Fruit fly (Drosophila melanogaster): ENCODE results near the gene Epg5.

Gene Epg5

dm6 chr3R:18788365-18789147, 29.9 kb upstream of the Epg5 start:
- peak; percentile 10 for TF ChIP-seq Med (GFP tag)
- no peak for TF ChIP-seq CG17568 (GFP tag; optimal IDR thresholded peaks at IDR 0.05)
- TF ChIP-seq lbe (GFP tag; optimal IDR thresholded peaks at IDR 0.05), result peak; percentile 66
- TF ChIP-seq CG15696 (tag; optimal IDR thresholded peaks at IDR 0.05), result no peak
- peak; percentile 67 for TF ChIP-seq nom (GFP tag; optimal IDR thresholded peaks at IDR 0.05)
- TF ChIP-seq Optix (GFP tag; IDR thresholded peaks at IDR 0.05), result peak; percentile 26; the same call in 1 of the 3 replicates
- TF ChIP-seq Drgx (GFP tag; IDR thresholded peaks at IDR 0.05), result peak; percentile 81
- TF ChIP-seq slbo (GFP tag; IDR thresholded peaks at IDR 0.05), result peak; percentile 26; the same call in 1 of the 2 replicates
- no peak for TF ChIP-seq prd (optimal IDR thresholded peaks at IDR 0.05)
- TF ChIP-seq prd (GFP tag; IDR thresholded peaks at IDR 0.05), result peak; percentile 31; the same call in 1 of the 3 replicates
- TF ChIP-seq Atf-2 (GFP tag; optimal IDR thresholded peaks at IDR 0.05), result no peak
- peak in 1 of 2 experiments; percentile 60 for TF ChIP-seq bsh (GFP tag; optimal IDR thresholded peaks at IDR 0.05)

- TF ChIP-seq lab (GFP tag; optimal IDR thresholded peaks at IDR 0.05) (peak; percentile 31), CG15269 (tag; optimal IDR thresholded peaks at IDR 0.05) (no peak), dmrt99B (tag; optimal IDR thresholded peaks at IDR 0.05) (peak; percentile 13), ash1 (GFP tag; optimal IDR thresholded peaks at IDR 0.05) (no peak), tup (GFP tag; optimal IDR thresholded peaks at IDR 0.05) (no peak), Oli (tag; optimal IDR thresholded peaks at IDR 0.05) (no peak), CG34422 (GFP tag; IDR thresholded peaks at IDR 0.05) (0 out of 3 replicates have a peak, but pooled peaks have one; percentile 35), dysf (GFP tag; IDR thresholded peaks at IDR 0.05) (peak; percentile 36; the same call in 1 of the 3 replicates), Gug (GFP tag; IDR thresholded peaks at IDR 0.05) (0 out of 4 replicates have a peak, but pooled peaks have one; percentile 8), CG2678 (tag; optimal IDR thresholded peaks at IDR 0.05) (peak; percentile 4), Mrtf (GFP tag; IDR thresholded peaks at IDR 0.05) (no peak), mirr (GFP tag; optimal IDR thresholded peaks at IDR 0.05) (no peak), exex (tag; optimal IDR thresholded peaks at IDR 0.05) (no peak), CG3838 (GFP tag; optimal IDR thresholded peaks at IDR 0.05) (no peak), CG17359 (tag; optimal IDR thresholded peaks at IDR 0.05) (peak; percentile 12), lmd (GFP tag; IDR thresholded peaks at IDR 0.05) (0 out of 2 replicates have a peak, but pooled peaks have one; percentile 9), Bdp1 (GFP tag; optimal IDR thresholded peaks at IDR 0.05) (no peak), ind (GFP tag; optimal IDR thresholded peaks at IDR 0.05) (peak; percentile 16), Meics (GFP tag; optimal IDR thresholded peaks at IDR 0.05) (peak; percentile 16), nom (GFP tag; optimal IDR thresholded peaks at IDR 0.05) (peak; percentile 45), CG11504 (tag; optimal IDR thresholded peaks at IDR 0.05) (peak; percentile 51), CG32532 (GFP tag; IDR thresholded peaks at IDR 0.05) (peak; percentile 35; the same call in 1 of the 2 replicates), MBD-R2 (GFP tag; IDR thresholded peaks at IDR 0.05) (no peak), Med (GFP tag) (peak; percentile 34), CG18599 (GFP tag; optimal IDR thresholded peaks at IDR 0.05) (peak; percentile 50), Drgx (GFP tag; IDR thresholded peaks at IDR 0.05) (peak; percentile 66), vvl (GFP tag; IDR thresholded peaks at IDR 0.05) (0 out of 2 replicates have a peak, but pooled peaks have one; percentile 18), CG13775 (GFP tag; optimal IDR thresholded peaks at IDR 0.05) (no peak), NFAT (GFP tag; IDR thresholded peaks at IDR 0.05) (no peak), rib (GFP tag; IDR thresholded peaks at IDR 0.05) (no peak), Ada2b (GFP tag; IDR thresholded peaks at IDR 0.05) (0 out of 2 replicates have a peak, but pooled peaks have one; percentile 10), danr (GFP tag; IDR thresholded peaks at IDR 0.05) (peak; percentile 30; the same call in 1 of the 2 replicates), CG13287 (GFP tag; IDR thresholded peaks at IDR 0.05; ENCODE audit: partially characterized antibody) (no peak), prd (optimal IDR thresholded peaks at IDR 0.05) (no peak), prd (GFP tag; IDR thresholded peaks at IDR 0.05) (0 out of 3 replicates have a peak, but pooled peaks have one; percentile 17), Fer1 (GFP tag; optimal IDR thresholded peaks at IDR 0.05) (peak; percentile 17), H15 (GFP tag; IDR thresholded peaks at IDR 0.05) (0 out of 3 replicates have a peak, but pooled peaks have one; percentile 6)
Measured at dm6 chr3R:18787237-18787636, 28.6 kb upstream of the Epg5 start.

Data from whole organism, embryonic.